Worm (Caenorhabditis elegans) whole organism, young adult: Measurements from ENCODE around the gene lgc-38.
A peak's percentile ranks its signal among the peaks of the same experiment; 100 is the strongest.

Experiments
- B0019.2 ChIP-seq: fragments of 200-800 bp; sonication (Bioruptor generic); conservative IDR thresholded peaks from 2 replicates; pipeline ENCODE4 v1.3.6; 2022; ENCODE audit warnings: missing genetic modification reagents, missing genetic modification characterization, missing compliant biosample characterization
- B0035.1 ChIP-seq: sonication (generic microtip); optimal IDR thresholded peaks from 2 replicates; lab custom pipeline; 2016; ENCODE audit warnings: missing genetic modification characterization, mild to moderate bottlenecking, missing compliant biosample characterization, missing genotype, missing genetic modification reagents
- B0336.3 ChIP-seq: fragments of 200-800 bp; sonication (Bioruptor generic); IDR thresholded peaks from 2 replicates; pipeline ENCODE4 v1.3.6; 2022; ENCODE audit warnings: missing genetic modification characterization, missing compliant biosample characterization
- C17E4.6 ChIP-seq: fragments of 200-800 bp; sonication (Bioruptor generic); IDR thresholded peaks from 2 replicates; pipeline ENCODE4 v1.3.6; 2022; ENCODE audit warnings: missing genetic modification reagents, missing genetic modification characterization, missing compliant biosample characterization
- F22D6.2 ChIP-seq: sonication (generic microtip); optimal IDR thresholded peaks from 2 replicates; lab custom pipeline; 2016; ENCODE audit warnings: mild to moderate bottlenecking, missing genetic modification characterization, missing compliant biosample characterization
- F33H1.4 ChIP-seq: fragments of 200-800 bp; sonication (Bioruptor generic); IDR thresholded peaks from 2 replicates; pipeline ENCODE4 v1.3.6; 2022; ENCODE audit warnings: missing genetic modification reagents, missing genetic modification characterization, missing compliant biosample characterization
- F39B2.1 ChIP-seq: fragments of 200-800 bp; sonication (Bioruptor generic); IDR thresholded peaks from 2 replicates; pipeline ENCODE4 v1.3.6; 2022; ENCODE audit warnings: missing genetic modification reagents, missing genetic modification characterization, missing compliant biosample characterization
- F49E8.2 ChIP-seq: sonication (generic microtip); optimal IDR thresholded peaks from 3 replicates; lab custom pipeline; 2017; ENCODE audit warnings: missing genetic modification characterization, mild to moderate bottlenecking, missing compliant biosample characterization, antibody characterized with exemption, moderate library complexity; ENCODE audit not compliant: insufficient read depth
- F52B5.7 ChIP-seq: sonication (generic microtip); optimal IDR thresholded peaks from 2 replicates; lab custom pipeline; 2016; ENCODE audit warnings: mild to moderate bottlenecking, missing genetic modification characterization, missing compliant biosample characterization
- F57C9.4 ChIP-seq: sonication (generic microtip); optimal IDR thresholded peaks from 2 replicates; lab custom pipeline; 2017; ENCODE audit warnings: mild to moderate bottlenecking, missing genetic modification characterization, missing compliant biosample characterization
- K12H6.12 ChIP-seq: fragments of 200-800 bp; sonication (Bioruptor generic); optimal IDR thresholded peaks from 2 replicates; lab custom pipeline; 2018; ENCODE audit warnings: mild to moderate bottlenecking, missing genetic modification characterization, missing compliant biosample characterization
- T07F8.4 ChIP-seq: sonication (generic microtip); optimal IDR thresholded peaks from 2 replicates; lab custom pipeline; 2016; ENCODE audit warnings: mild to moderate bottlenecking, missing genetic modification characterization, moderate library complexity, missing compliant biosample characterization
- Y53F4B.3 ChIP-seq: fragments of 200-800 bp; sonication (Bioruptor generic); IDR thresholded peaks from 2 replicates; pipeline ENCODE4 v1.3.6; 2022; ENCODE audit warnings: missing genetic modification reagents, missing genetic modification characterization, missing compliant biosample characterization
- attf-5 ChIP-seq: fragments of 200-800 bp; sonication (Bioruptor generic); optimal IDR thresholded peaks from 2 replicates; lab custom pipeline; 2018; ENCODE audit warnings: mild to moderate bottlenecking, missing genetic modification characterization, missing compliant biosample characterization
- attf-6 ChIP-seq: fragments of 200-800 bp; sonication (Bioruptor generic); IDR thresholded peaks from 2 replicates; pipeline ENCODE4 v1.3.6; 2022; ENCODE audit warnings: missing genetic modification reagents, missing genetic modification characterization, missing compliant biosample characterization
- bed-1 ChIP-seq: fragments of 200-800 bp; sonication (Bioruptor generic); IDR thresholded peaks from 2 replicates; pipeline ENCODE4 v1.3.6; 2022; ENCODE audit warnings: missing genetic modification reagents, missing genetic modification characterization, missing compliant biosample characterization
- ccch-3 ChIP-seq: fragments of 200-800 bp; sonication (Bioruptor generic); optimal IDR thresholded peaks from 2 replicates; lab custom pipeline; 2018; ENCODE audit warnings: mild to moderate bottlenecking, missing genetic modification characterization, missing compliant biosample characterization
- ceh-58 ChIP-seq: fragments of 200-800 bp; sonication (Bioruptor generic); IDR thresholded peaks from 2 replicates; pipeline ENCODE4 v1.3.6; 2022; ENCODE audit warnings: missing genetic modification characterization, missing compliant biosample characterization
- ceh-91 ChIP-seq: fragments of 200-800 bp; sonication (Bioruptor generic); IDR thresholded peaks from 2 replicates; pipeline ENCODE4 v1.3.6; 2022; ENCODE audit warnings: missing genetic modification reagents, missing genetic modification characterization, missing compliant biosample characterization
- dox-1 ChIP-seq: fragments of 200-800 bp; sonication (Bioruptor generic); IDR thresholded peaks from 2 replicates; pipeline ENCODE4 v1.3.6; 2022; ENCODE audit warnings: missing genetic modification reagents, missing genetic modification characterization, missing compliant biosample characterization
- fkh-3 ChIP-seq: sonication (generic microtip); optimal IDR thresholded peaks from 2 replicates; lab custom pipeline; 2016; ENCODE audit warnings: mild to moderate bottlenecking, missing genetic modification characterization, missing compliant biosample characterization
- hlh-12 ChIP-seq: sonication (generic microtip); optimal IDR thresholded peaks from 2 replicates; lab custom pipeline; 2016; ENCODE audit warnings: missing genetic modification characterization, missing compliant biosample characterization
- hmg-1.2 ChIP-seq: fragments of 200-800 bp; sonication (Bioruptor generic); IDR thresholded peaks from 2 replicates; pipeline ENCODE4 v1.3.6; 2022; ENCODE audit warnings: missing genetic modification reagents, missing genetic modification characterization, missing compliant biosample characterization
- hmg-20 ChIP-seq: fragments of 200-800 bp; sonication (Bioruptor generic); IDR thresholded peaks from 2 replicates; pipeline ENCODE4 v1.3.6; 2022; ENCODE audit warnings: missing genetic modification reagents, missing genetic modification characterization, missing compliant biosample characterization
- hsf-1 ChIP-seq: fragments of 200-800 bp; sonication (Bioruptor generic); IDR thresholded peaks from 2 replicates; pipeline ENCODE4 v1.3.6; 2022; ENCODE audit warnings: missing genetic modification reagents, missing genetic modification characterization, missing compliant biosample characterization
- let-607 ChIP-seq, 2 experiments: fragments of 200-800 bp in 1 of 2; sonication (Bioruptor generic) in 1 of 2; sonication (generic microtip) in 1 of 2; optimal IDR thresholded peaks; 2 replicates each; lab custom pipeline; 2016 to 2018; ENCODE audit warnings: mild to moderate bottlenecking in 2 of 2, missing compliant biosample characterization in 2 of 2, missing genetic modification characterization in 2 of 2, moderate library complexity in 2 of 2, missing genotype in 1 of 2
- lin-40 ChIP-seq: sonication (generic microtip); optimal IDR thresholded peaks from 2 replicates; lab custom pipeline; 2016; ENCODE audit warnings: missing genetic modification characterization, mild to moderate bottlenecking, missing compliant biosample characterization, missing genotype, missing genetic modification reagents
- lin-54 ChIP-seq: fragments of 200-800 bp; sonication (Bioruptor generic); optimal IDR thresholded peaks from 2 replicates; lab custom pipeline; 2018; ENCODE audit warnings: mild to moderate bottlenecking, missing genetic modification characterization, missing compliant biosample characterization
- madf-10 ChIP-seq: sonication (generic microtip); optimal IDR thresholded peaks from 2 replicates; lab custom pipeline; 2016; ENCODE audit warnings: mild to moderate bottlenecking, missing genetic modification characterization, missing compliant biosample characterization
- madf-6 ChIP-seq: fragments of 200-800 bp; sonication (Bioruptor generic); IDR thresholded peaks from 2 replicates; pipeline ENCODE4 v1.3.6; 2022; ENCODE audit warnings: missing genetic modification reagents, missing genetic modification characterization, missing compliant biosample characterization
- mcd-1 ChIP-seq: fragments of 200-800 bp; sonication (Bioruptor generic); IDR thresholded peaks from 2 replicates; pipeline ENCODE4 v1.3.6; 2022; ENCODE audit warnings: missing genetic modification reagents, missing genetic modification characterization, missing compliant biosample characterization
- mel-28 ChIP-seq: sonication (generic microtip); optimal IDR thresholded peaks from 2 replicates; lab custom pipeline; 2016; ENCODE audit warnings: borderline replicate concordance, mild to moderate bottlenecking, missing genetic modification characterization, missing compliant biosample characterization
- mxl-1 ChIP-seq: sonication (generic microtip); optimal IDR thresholded peaks from 2 replicates; lab custom pipeline; 2016; ENCODE audit warnings: missing genetic modification characterization, missing compliant biosample characterization
- nfya-1 ChIP-seq: sonication (generic microtip); optimal IDR thresholded peaks from 2 replicates; lab custom pipeline; 2017; ENCODE audit warnings: antibody characterized with exemption, missing compliant biosample characterization, missing genetic modification characterization, borderline replicate concordance; ENCODE audit not compliant: insufficient read depth
- nfya-2 ChIP-seq: fragments of 200-800 bp; sonication (Bioruptor generic); IDR thresholded peaks from 2 replicates; pipeline ENCODE4 v1.3.6; 2022; ENCODE audit warnings: missing genetic modification reagents, missing genetic modification characterization, missing compliant biosample characterization
- nhr-120 ChIP-seq: fragments of 200-800 bp; sonication (Bioruptor generic); IDR thresholded peaks from 2 replicates; pipeline ENCODE4 v1.3.6; 2022; ENCODE audit warnings: missing genetic modification characterization, missing compliant biosample characterization
- nhr-179 ChIP-seq: sonication (generic microtip); optimal IDR thresholded peaks from 2 replicates; lab custom pipeline; 2016; ENCODE audit warnings: mild to moderate bottlenecking, missing genetic modification characterization, missing compliant biosample characterization
- rec-8 ChIP-seq, 2 experiments: sonication (generic microtip); optimal IDR thresholded peaks; 2 replicates each; lab custom pipeline; 2016; ENCODE audit warnings: mild to moderate bottlenecking in 2 of 2, missing genetic modification characterization in 2 of 2, missing genetic modification reagents in 2 of 2, missing genotype in 2 of 2, missing biosample characterization in 1 of 2, missing compliant biosample characterization in 1 of 2, moderate library complexity in 1 of 2
- sdz-38 ChIP-seq: sonication (generic microtip); optimal IDR thresholded peaks from 2 replicates; lab custom pipeline; 2016; ENCODE audit warnings: missing genotype, missing genetic modification characterization, missing compliant biosample characterization
- snpc-1.1 ChIP-seq: sonication (generic microtip); optimal IDR thresholded peaks from 2 replicates; lab custom pipeline; 2017; ENCODE audit warnings: missing genetic modification characterization, mild to moderate bottlenecking, missing compliant biosample characterization, antibody characterized with exemption, moderate library complexity, missing genotype, missing genetic modification reagents; ENCODE audit not compliant: insufficient read depth
- somi-1 ChIP-seq: fragments of 200-800 bp; sonication (Bioruptor generic); optimal IDR thresholded peaks from 2 replicates; lab custom pipeline; 2018; ENCODE audit warnings: mild to moderate bottlenecking, missing genetic modification characterization, missing compliant biosample characterization
- sptf-2 ChIP-seq: fragments of 200-800 bp; sonication (Bioruptor generic); optimal IDR thresholded peaks from 2 replicates; lab custom pipeline; 2018; ENCODE audit warnings: mild to moderate bottlenecking, missing genetic modification characterization, missing compliant biosample characterization
- tbp1 ChIP-seq: fragments of 200-800 bp; sonication (Bioruptor generic); optimal IDR thresholded peaks from 2 replicates; lab custom pipeline; 2018; ENCODE audit warnings: mild to moderate bottlenecking, missing genetic modification characterization, missing compliant biosample characterization
- tbx-9 ChIP-seq: sonication (generic microtip); optimal IDR thresholded peaks from 2 replicates; lab custom pipeline; 2016; ENCODE audit warnings: borderline replicate concordance, missing genetic modification characterization, inconsistent platforms, missing compliant biosample characterization
- xnd-1 ChIP-seq: sonication (generic microtip); optimal IDR thresholded peaks from 2 replicates; lab custom pipeline; 2016; ENCODE audit warnings: missing genotype, missing genetic modification reagents, missing genetic modification characterization, missing compliant biosample characterization
- ztf-28 ChIP-seq: fragments of 200-800 bp; sonication (Bioruptor generic); IDR thresholded peaks from 2 replicates; pipeline ENCODE4 v1.3.6; 2022; ENCODE audit warnings: missing genetic modification reagents, missing genetic modification characterization, missing compliant biosample characterization
- ztf-3 ChIP-seq: fragments of 200-800 bp; sonication (Bioruptor generic); optimal IDR thresholded peaks from 2 replicates; lab custom pipeline; 2018; ENCODE audit warnings: mild to moderate bottlenecking, missing genetic modification characterization, missing compliant biosample characterization

Gene lgc-38

DNA sequence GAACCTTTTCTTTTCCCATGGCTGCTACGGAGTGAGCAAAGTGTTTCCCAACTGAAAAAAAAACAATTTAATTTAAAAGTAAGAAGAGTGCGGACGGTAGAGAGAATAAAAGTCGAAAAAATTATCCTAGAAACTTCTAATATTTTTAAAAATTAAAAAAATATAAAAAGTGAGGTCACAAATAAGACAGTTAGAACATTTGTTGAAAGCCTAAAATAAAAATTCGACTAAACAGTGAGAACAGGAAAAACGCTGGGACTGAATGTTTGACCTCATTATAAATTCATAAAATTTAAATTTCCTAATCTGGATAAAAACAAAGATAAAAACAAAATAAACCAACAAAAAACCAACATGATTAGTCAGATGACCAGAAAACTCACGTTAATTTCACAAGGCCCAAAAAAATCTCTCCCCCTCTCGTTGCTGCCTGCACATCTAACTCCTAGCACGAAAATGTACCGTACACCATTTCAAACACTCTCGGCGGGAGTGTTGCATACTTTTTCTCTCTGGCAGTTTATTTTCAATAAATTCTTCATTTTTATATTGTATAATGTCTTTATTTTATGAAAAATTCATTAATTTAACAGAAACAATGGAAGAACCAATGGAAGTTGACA is 37.2 kb upstream of the lgc-38 start, which contains the start of the genes eef-1A.1 and rfc-4:
Gene eef-1A.1 (minus strand): TSS at position 51 of the 623 bp plus-strand sequence.
Gene rfc-4 (plus strand): TSS at position 592 of the 623 bp plus-strand sequence.
- TF ChIP-seq F33H1.4 (GFP tag; lab: Robert Waterston, UW) (peak; percentile 99), xnd-1 (tag; lab: Kevin White, UChicago) (peak; percentile 47), attf-5 (peak; percentile 97), ztf-3 (no peak), C17E4.6 (GFP tag; lab: Robert Waterston, UW) (0 out of 2 replicates have a peak, but pooled peaks have one; percentile 25), nfya-1 (tag; lab: Kevin White, UChicago) (no peak), fkh-3 (no peak), madf-6 (GFP tag; lab: Robert Waterston, UW) (peak; percentile 91), ccch-3 (GFP tag; lab: Kevin White, UChicago) (no peak), hmg-1.2 (GFP tag; lab: Robert Waterston, UW) (peak; percentile 76), F52B5.7 (tag; lab: Kevin White, UChicago) (no peak), B0336.3 (GFP tag; lab: Robert Waterston, UW) (peak; percentile 79), mxl-1 (no peak), nfya-2 (GFP tag; lab: Robert Waterston, UW) (no peak), let-607 (tag; optimal IDR thresholded peaks at IDR 0.05; lab: Kevin White, UChicago) (peak; percentile 66 to 84), somi-1 (GFP tag; lab: Kevin White, UChicago) (peak; percentile 72), lin-40 (peak; percentile 89), tbx-9 (tag; lab: Kevin White, UChicago) (no peak), rec-8 (tag; optimal IDR thresholded peaks at IDR 0.05; lab: Kevin White, UChicago) (no peak), ceh-91 (GFP tag; lab: Robert Waterston, UW) (peak; percentile 77), Y53F4B.3 (no peak), mcd-1 (GFP tag; lab: Robert Waterston, UW) (peak; percentile 91), ztf-28 (GFP tag; lab: Robert Waterston, UW) (peak; percentile 68; the same call in 1 of the 2 replicates), bed-1 (GFP tag; lab: Robert Waterston, UW) (no peak), F57C9.4 (tag; lab: Kevin White, UChicago) (no peak), mel-28 (no peak), lin-54 (GFP tag; lab: Kevin White, UChicago) (peak; percentile 98), nhr-179 (tag; lab: Kevin White, UChicago) (no peak), B0035.1 (peak; percentile 52), sptf-2 (GFP tag; lab: Kevin White, UChicago) (no peak), madf-10 (tag; lab: Kevin White, UChicago) (peak; percentile 68), ceh-58 (GFP tag; lab: Robert Waterston, UW) (no peak), snpc-1.1 (tag; lab: Kevin White, UChicago) (peak; percentile 61), hmg-20 (no peak), nhr-120 (GFP tag; lab: Robert Waterston, UW) (no peak), dox-1 (GFP tag; lab: Robert Waterston, UW) (peak; percentile 93), tbp1 (GFP tag; lab: Kevin White, UChicago) (peak; percentile 75), F39B2.1 (GFP tag; lab: Robert Waterston, UW) (peak; percentile 49; the same call in 1 of the 2 replicates), B0019.2 (GFP tag; lab: Robert Waterston, UW) (no peak; the same call in 1 of the 2 replicates), hsf-1 (peak; percentile 68), K12H6.12 (tag; lab: Kevin White, UChicago) (peak; percentile 93), T07F8.4 (no peak), F49E8.2 (tag; lab: Kevin White, UChicago) (peak; percentile 89), attf-6 (GFP tag; lab: Robert Waterston, UW) (no peak), F22D6.2 (tag; lab: Kevin White, UChicago) (peak; percentile 55), hlh-12 (tag; lab: Kevin White, UChicago) (no peak), sdz-38 (tag; lab: Kevin White, UChicago) (no peak)
